Worm (Caenorhabditis elegans): ENCODE results near the gene cnnm-3.

cnnm-3 gene

DNA sequence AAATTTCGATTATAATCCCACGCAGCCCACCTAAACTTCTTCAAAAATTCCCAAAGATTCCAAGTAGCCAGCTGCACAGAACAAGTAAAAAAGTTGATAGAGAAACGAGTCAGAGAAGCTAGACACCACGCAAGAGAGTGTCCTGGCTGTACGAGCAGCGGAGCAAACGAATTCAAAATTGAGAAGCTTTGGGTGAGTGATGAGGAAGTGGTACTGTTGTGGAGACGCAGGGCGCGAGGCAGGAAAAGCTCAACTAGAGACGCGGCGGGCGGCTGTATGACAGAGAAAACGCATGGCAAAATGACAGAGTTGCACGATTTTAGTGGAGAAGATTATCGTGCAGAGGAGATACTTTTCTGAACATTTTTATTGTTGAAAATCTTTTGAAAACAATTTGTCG lies 3.6 kb upstream of the cnnm-3 start (continued):
- TF ChIP-seq nhr-12 (tag; optimal IDR thresholded peaks at IDR 0.05) (no peak), zag-1 (tag; optimal IDR thresholded peaks at IDR 0.05) (peak; percentile 18), pha-4 (tag; optimal IDR thresholded peaks at IDR 0.05) (peak; percentile 16), lin-15B (tag; optimal IDR thresholded peaks at IDR 0.05) (no peak), skn-1 (tag; optimal IDR thresholded peaks at IDR 0.05) (no peak), pqm-1 (tag; optimal IDR thresholded peaks at IDR 0.05) (peak; percentile 44), daf-12 (tag; optimal IDR thresholded peaks at IDR 0.05) (no peak), fos-1 (tag; optimal IDR thresholded peaks at IDR 0.05) (no peak), elt-2 (tag; optimal IDR thresholded peaks at IDR 0.05) (peak; percentile 37), ama-1 (optimal IDR thresholded peaks at IDR 0.05) (no peak), nhr-28 (tag; optimal IDR thresholded peaks at IDR 0.05) (no peak), jun-1 (tag; optimal IDR thresholded peaks at IDR 0.05) (no peak), unc-39 (tag; optimal IDR thresholded peaks at IDR 0.05) (no peak), unc-62 (GFP tag; optimal IDR thresholded peaks at IDR 0.05) (peak; percentile 24), ZK546.5 (tag; optimal IDR thresholded peaks at IDR 0.05) (no peak), egl-27 (tag; optimal IDR thresholded peaks at IDR 0.05) (no peak)

DNA sequence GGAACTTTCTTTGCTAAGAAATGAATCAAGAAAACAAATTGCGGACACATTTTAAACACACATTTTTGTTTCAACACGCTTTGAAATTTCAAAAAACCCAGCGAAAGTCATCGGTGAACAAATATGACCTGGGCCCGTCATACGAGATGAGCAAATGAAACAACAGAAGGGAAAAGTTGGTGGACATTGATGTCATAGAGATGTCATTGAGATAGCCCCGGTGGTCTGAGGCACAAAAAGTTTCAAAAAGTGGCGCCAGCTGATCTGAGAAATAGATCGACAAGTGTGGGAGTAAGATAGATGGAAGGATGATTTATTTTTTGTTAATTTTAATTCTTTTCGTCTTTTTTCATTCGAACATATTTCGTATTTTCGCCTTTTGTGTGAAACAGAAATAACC lies 3.0 kb upstream of the cnnm-3 start:
- TF ChIP-seq mml-1 (tag; optimal IDR thresholded peaks at IDR 0.05) (no peak), ceh-82 (tag; optimal IDR thresholded peaks at IDR 0.05) (no peak), elt-1 (tag; optimal IDR thresholded peaks at IDR 0.05) (peak; percentile 3)

DNA sequence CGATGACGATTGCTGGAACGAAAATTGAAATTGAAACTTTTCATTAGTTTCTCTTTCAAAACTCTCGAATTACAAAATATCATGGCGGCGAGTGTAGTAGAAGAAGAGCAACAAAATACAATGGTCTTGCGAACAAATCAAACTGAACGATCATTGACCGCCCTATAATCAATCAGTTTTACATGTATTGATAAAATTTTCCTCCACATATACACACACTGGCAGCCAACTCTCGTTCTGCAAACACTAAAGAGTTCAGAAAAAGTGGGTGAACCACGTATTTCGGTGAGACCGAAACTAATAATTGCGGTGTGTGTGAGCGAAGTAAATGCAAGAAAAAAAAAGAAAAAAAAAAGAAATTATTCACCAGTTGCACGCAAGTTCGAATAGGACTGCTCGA lies 1.6 kb upstream of the cnnm-3 start:
- TF ChIP-seq fos-1 (tag; optimal IDR thresholded peaks at IDR 0.05) = no peak
- peak; percentile 34 for TF ChIP-seq pqm-1 (tag; optimal IDR thresholded peaks at IDR 0.05)
- TF ChIP-seq elt-2 (tag; optimal IDR thresholded peaks at IDR 0.05) = peak; percentile 36

DNA sequence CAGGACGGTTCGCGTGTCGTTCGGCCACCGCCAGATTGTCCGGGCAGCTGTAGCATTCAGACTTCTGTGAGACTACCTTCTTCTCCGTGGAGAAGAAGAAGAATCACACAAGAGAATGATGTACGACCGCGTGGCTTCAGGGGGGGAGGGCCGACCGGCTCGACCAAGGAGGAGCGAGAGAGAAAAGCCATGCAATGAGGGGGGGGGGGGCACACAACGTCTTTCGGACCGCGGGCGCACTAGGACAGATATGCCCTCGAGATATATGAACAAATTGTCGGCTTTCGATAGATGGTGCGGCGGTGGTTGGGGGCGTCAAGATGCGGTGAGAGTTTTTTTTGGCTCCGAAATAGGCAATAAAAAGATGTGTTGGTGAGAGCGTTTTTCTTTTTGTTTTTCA lies 5.0 kb downstream of the cnnm-3 start:
- TF ChIP-seq nfya-1 (tag; optimal IDR thresholded peaks at IDR 0.05; ENCODE audit: insufficient read depth) (peak; percentile 6), nhr-67 (tag; optimal IDR thresholded peaks at IDR 0.05) (no peak), lin-39 (tag; optimal IDR thresholded peaks at IDR 0.05) (peak; percentile 64)

DNA sequence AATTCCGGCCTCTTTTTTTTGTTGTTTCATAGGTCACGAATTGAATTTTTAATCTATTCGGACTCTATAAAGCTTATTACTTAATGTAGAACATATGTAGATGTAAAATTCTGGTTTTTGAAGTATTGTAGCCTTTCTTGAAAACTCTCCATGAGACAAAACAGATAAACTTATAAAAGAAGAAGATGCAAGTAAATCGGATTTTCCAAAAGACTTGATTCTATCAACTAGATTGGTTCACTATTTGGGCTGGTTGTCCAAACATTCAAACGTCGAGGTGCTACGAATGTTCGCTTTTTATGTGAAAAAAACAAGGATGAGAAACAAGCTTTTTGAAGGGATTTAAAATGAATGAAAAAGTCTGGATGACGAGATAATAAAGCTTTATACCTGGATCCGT lies 5.6 kb downstream of the cnnm-3 start:
- no peak for TF ChIP-seq R02D3.7 (tag; optimal IDR thresholded peaks at IDR 0.05)
- TF ChIP-seq hmg-11 (tag; optimal IDR thresholded peaks at IDR 0.05) = no peak

DNA sequence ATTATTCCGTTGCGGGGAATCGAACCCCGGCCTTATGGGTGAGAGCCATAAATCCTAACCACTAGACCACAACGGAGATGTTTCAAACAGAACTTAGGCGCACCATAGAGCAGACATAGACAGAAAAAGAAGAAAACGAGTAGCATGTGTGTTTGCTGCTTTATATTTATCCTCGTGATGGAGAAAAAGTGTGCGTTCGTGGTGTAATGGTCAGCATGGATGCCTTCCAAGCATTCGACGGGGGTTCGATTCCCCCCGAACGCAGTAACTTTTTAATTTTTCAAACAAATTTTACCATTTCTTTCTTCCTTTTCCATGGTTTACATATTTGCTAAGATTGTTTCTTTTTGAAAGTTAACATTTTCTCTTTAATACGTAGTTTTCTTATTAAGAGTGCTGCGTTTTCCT lies 9.7 kb downstream of the cnnm-3 start:
- peak; percentile 74 for TF ChIP-seq nhr-11 (tag; optimal IDR thresholded peaks at IDR 0.05)
- peak in 1 of 3 experiments; percentile 51 for TF ChIP-seq elt-3 (tag; optimal IDR thresholded peaks at IDR 0.05)
- no peak for TF ChIP-seq fkh-2 (tag; optimal IDR thresholded peaks at IDR 0.05)
- peak; percentile 75 for TF ChIP-seq nhr-76 (tag; optimal IDR thresholded peaks at IDR 0.05)
- TF ChIP-seq nfya-1 (tag; optimal IDR thresholded peaks at IDR 0.05; ENCODE audit: insufficient read depth) = peak; percentile 88
- TF ChIP-seq tbx-2 (tag; optimal IDR thresholded peaks at IDR 0.05) = peak; percentile 91
- TF ChIP-seq ZK546.5 (tag; optimal IDR thresholded peaks at IDR 0.05) = peak; percentile 21
- TF ChIP-seq nhr-237 (tag; optimal IDR thresholded peaks at IDR 0.05) = no peak
- no peak for TF ChIP-seq zag-1 (tag; optimal IDR thresholded peaks at IDR 0.05)
- TF ChIP-seq fkh-10 (GFP tag; optimal IDR thresholded peaks at IDR 0.05) = peak; percentile 59
- TF ChIP-seq nhr-12 (tag; optimal IDR thresholded peaks at IDR 0.05) = no peak
- peak; percentile 44 for TF ChIP-seq nhr-23 (tag; optimal IDR thresholded peaks at IDR 0.05)
- no peak for TF ChIP-seq elt-1 (tag; optimal IDR thresholded peaks at IDR 0.05)
- TF ChIP-seq pqm-1 (tag; optimal IDR thresholded peaks at IDR 0.05) = peak; percentile 80
- peak; percentile 93 for TF ChIP-seq skn-1 (tag; optimal IDR thresholded peaks at IDR 0.05)
- peak; percentile 83 for TF ChIP-seq jun-1 (tag; optimal IDR thresholded peaks at IDR 0.05)
- peak; percentile 92 for TF ChIP-seq lsy-12 (tag; optimal IDR thresholded peaks at IDR 0.05)
- peak; percentile 72 for TF ChIP-seq elt-2 (tag; optimal IDR thresholded peaks at IDR 0.05)
- TF ChIP-seq lin-39 (tag; optimal IDR thresholded peaks at IDR 0.05) = peak; percentile 88
- TF ChIP-seq R02D3.7 (tag; optimal IDR thresholded peaks at IDR 0.05) = peak; percentile 60
- peak; percentile 69 for TF ChIP-seq nhr-28 (tag; optimal IDR thresholded peaks at IDR 0.05)
- TF ChIP-seq fos-1 (tag; optimal IDR thresholded peaks at IDR 0.05) = peak; percentile 86
- peak; percentile 60 for TF ChIP-seq mml-1 (tag; optimal IDR thresholded peaks at IDR 0.05)
- TF ChIP-seq pha-4 (tag; optimal IDR thresholded peaks at IDR 0.05) = peak; percentile 80
- TF ChIP-seq nhr-67 (tag; optimal IDR thresholded peaks at IDR 0.05) = peak; percentile 20
- peak; percentile 51 for TF ChIP-seq snpc-4 (tag; optimal IDR thresholded peaks at IDR 0.05)
- no peak for TF ChIP-seq daf-12 (tag; optimal IDR thresholded peaks at IDR 0.05)
- TF ChIP-seq lin-15B (tag; optimal IDR thresholded peaks at IDR 0.05) = peak; percentile 35
- peak; percentile 46 for TF ChIP-seq unc-39 (tag; optimal IDR thresholded peaks at IDR 0.05)
- TF ChIP-seq nhr-43 (tag; optimal IDR thresholded peaks at IDR 0.05; ENCODE audit: poor library complexity, severe bottlenecking) = peak; percentile 96
- TF ChIP-seq egl-5 (tag; optimal IDR thresholded peaks at IDR 0.05) = peak; percentile 93
- peak; percentile 54 for TF ChIP-seq ztf-4 (tag; optimal IDR thresholded peaks at IDR 0.05)
- no peak for TF ChIP-seq eor-1 (tag; optimal IDR thresholded peaks at IDR 0.05)
- peak; percentile 67 for TF ChIP-seq egl-27 (tag; optimal IDR thresholded peaks at IDR 0.05)
- TF ChIP-seq ceh-82 (tag; optimal IDR thresholded peaks at IDR 0.05) = peak; percentile 91
- peak; percentile 99 for TF ChIP-seq hmg-11 (tag; optimal IDR thresholded peaks at IDR 0.05)
- peak; percentile 89 for TF ChIP-seq sea-2 (GFP tag; optimal IDR thresholded peaks at IDR 0.05)
- peak; percentile 49 for TF ChIP-seq nhr-25 (tag; optimal IDR thresholded peaks at IDR 0.05)
